Fruit fly (Drosophila melanogaster) whole organism, prepupa: ENCODE results near the gene CG4218.

Experiments
- CG34406 ChIP-seq: fragments of 200-800 bp; sonication (Bioruptor generic); optimal IDR thresholded peaks from 3 replicates; lab custom pipeline; 2016; ENCODE audit warnings: missing biosample characterization, missing genetic modification characterization
- CG6276 ChIP-seq: fragments of 200-800 bp; sonication (Bioruptor generic); optimal IDR thresholded peaks from 2 replicates; lab custom pipeline; 2017; ENCODE audit warnings: missing biosample characterization, mild to moderate bottlenecking, missing genetic modification characterization
- CG6808 ChIP-seq: fragments of 200-800 bp; sonication (Bioruptor generic); optimal IDR thresholded peaks from 3 replicates; lab custom pipeline; 2017; ENCODE audit warnings: missing biosample characterization, missing genetic modification characterization, mild to moderate bottlenecking, moderate library complexity, missing genetic modification reagents
- CG6854 ChIP-seq: fragments of 200-800 bp; sonication (Bioruptor generic); optimal IDR thresholded peaks from 2 replicates; lab custom pipeline; 2017; ENCODE audit warnings: missing biosample characterization, mild to moderate bottlenecking, missing genetic modification characterization
- Eip78C ChIP-seq: fragments of 200-800 bp; sonication (Bioruptor generic); peaks from one replicate; lab custom pipeline; 2016; ENCODE audit warnings: missing biosample characterization, missing genetic modification characterization
- Hr38 ChIP-seq: sonication (Bioruptor generic); optimal IDR thresholded peaks from 2 replicates; lab custom pipeline; 2016; ENCODE audit warnings: missing biosample characterization, missing genetic modification characterization
- Lpt ChIP-seq: fragments of 200-800 bp; sonication (Bioruptor generic); optimal IDR thresholded peaks from 3 replicates; lab custom pipeline; 2016; ENCODE audit warnings: missing biosample characterization, missing genetic modification characterization
- Sox102F ChIP-seq: fragments of 200-800 bp; sonication (Bioruptor generic); optimal IDR thresholded peaks from 2 replicates; lab custom pipeline; 2016; ENCODE audit warnings: missing biosample characterization, mild to moderate bottlenecking, missing genetic modification characterization
- Sox14 ChIP-seq: fragments of 200-800 bp; sonication (Bioruptor generic); optimal IDR thresholded peaks from 3 replicates; lab custom pipeline; 2016; ENCODE audit warnings: missing biosample characterization, missing genetic modification characterization
- achi ChIP-seq: fragments of 200-800 bp; sonication (Bioruptor generic); optimal IDR thresholded peaks from 3 replicates; lab custom pipeline; 2016; ENCODE audit warnings: missing biosample characterization, missing genetic modification characterization
- lz ChIP-seq: fragments of 200-800 bp; sonication (Bioruptor generic); optimal IDR thresholded peaks from 3 replicates; lab custom pipeline; 2016; ENCODE audit warnings: missing biosample characterization, missing genetic modification characterization
- net ChIP-seq: fragments of 200-800 bp; sonication (Bioruptor generic); optimal IDR thresholded peaks from 3 replicates; lab custom pipeline; 2016; ENCODE audit warnings: missing biosample characterization, missing genetic modification characterization

DNA sequence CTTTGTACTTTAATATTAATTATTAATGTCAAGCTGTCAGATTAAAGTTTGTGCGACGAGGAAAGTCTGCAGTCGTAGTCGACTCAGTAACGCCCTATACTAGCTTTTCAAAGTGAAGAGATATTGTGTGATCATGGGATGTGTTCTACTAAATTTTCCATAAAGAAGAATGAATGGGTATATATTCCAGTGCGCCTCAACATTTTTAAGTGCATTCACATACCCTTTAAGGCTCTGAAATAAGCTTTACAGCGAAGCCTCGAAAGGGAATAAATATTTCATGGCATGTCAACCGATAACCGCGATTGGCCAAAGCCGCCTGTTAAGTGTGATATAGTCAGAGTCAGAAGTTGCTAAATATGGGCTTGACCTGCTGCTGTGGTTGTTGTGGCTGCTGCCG is 49.8 kb downstream of the CG4218 start:
- TF ChIP-seq achi (GFP tag; lab: Kevin White, UChicago) = peak; percentile 17
- no peak for TF ChIP-seq CG6854 (GFP tag; lab: Kevin White, UChicago)
- TF ChIP-seq Sox102F = peak; percentile 46
- peak; percentile 22 for TF ChIP-seq Sox14 (GFP tag; lab: Kevin White, UChicago)
- no peak for TF ChIP-seq CG6808 (GFP tag; lab: Kevin White, UChicago)
- no peak for TF ChIP-seq Lpt (GFP tag; lab: Kevin White, UChicago)
- TF ChIP-seq CG6276 (GFP tag; lab: Kevin White, UChicago) = no peak
- TF ChIP-seq net (GFP tag; lab: Kevin White, UChicago) = peak; percentile 41
- TF ChIP-seq lz (GFP tag; lab: Kevin White, UChicago) = peak; percentile 62
- peak; percentile 41 for TF ChIP-seq CG34406 (GFP tag; lab: Kevin White, UChicago)
- peak; percentile 88 for TF ChIP-seq Eip78C
- no peak for TF ChIP-seq Hr38 (GFP tag; lab: Kevin White, UChicago)
